Fruit fly (Drosophila melanogaster) whole organism, embryonic: Measurements from ENCODE around the gene ND-39.

Experiments used
- Abd-B ChIP-seq: fragments of 200-800 bp; sonication (Bioruptor generic); optimal IDR thresholded peaks from 2 replicates; lab custom pipeline; 2018; ENCODE audit warnings: missing biosample characterization, mild to moderate bottlenecking, missing genetic modification characterization, moderate library complexity
- B-H2 ChIP-seq: fragments of 200-800 bp; sonication (Bioruptor generic); optimal IDR thresholded peaks from 2 replicates; lab custom pipeline; 2018; ENCODE audit warnings: missing biosample characterization, mild to moderate bottlenecking, missing genetic modification characterization
- BtbVII ChIP-seq: fragments of 200-800 bp; sonication (Bioruptor generic); optimal IDR thresholded peaks from 3 replicates; lab custom pipeline; 2017; ENCODE audit warnings: missing biosample characterization, mild to moderate bottlenecking, missing genetic modification characterization
- CG1024 ChIP-seq: fragments of 200-800 bp; sonication (Bioruptor generic); IDR thresholded peaks from 2 replicates; pipeline ENCODE4 v1.3.6; 2022; ENCODE audit warnings: missing biosample characterization, missing genetic modification characterization
- CG11504 ChIP-seq: fragments of 200-800 bp; sonication (Bioruptor generic); optimal IDR thresholded peaks from 3 replicates; lab custom pipeline; 2019; ENCODE audit warnings: missing biosample characterization, mild to moderate bottlenecking, missing genetic modification characterization, moderate library complexity
- CG12299 ChIP-seq: fragments of 200-800 bp; sonication (Bioruptor generic); optimal IDR thresholded peaks from 2 replicates; lab custom pipeline; 2018; ENCODE audit warnings: missing biosample characterization, mild to moderate bottlenecking, missing genetic modification characterization
- CG12744 ChIP-seq: fragments of 200-800 bp; sonication (Bioruptor generic); optimal IDR thresholded peaks from 2 replicates; lab custom pipeline; 2016; ENCODE audit warnings: missing biosample characterization, missing genetic modification characterization
- CG14710 ChIP-seq: fragments of 200-800 bp; sonication (Bioruptor generic); optimal IDR thresholded peaks from 3 replicates; lab custom pipeline; 2019; ENCODE audit warnings: missing biosample characterization, mild to moderate bottlenecking, missing genetic modification characterization, moderate library complexity
- CG14965 ChIP-seq: fragments of 200-800 bp; sonication (Bioruptor generic); optimal IDR thresholded peaks from 2 replicates; lab custom pipeline; 2016; ENCODE audit warnings: missing biosample characterization, missing genetic modification characterization, borderline replicate concordance
- CG15601 ChIP-seq: fragments of 200-800 bp; sonication (Bioruptor generic); optimal IDR thresholded peaks from 3 replicates; lab custom pipeline; 2019; ENCODE audit warnings: missing biosample characterization, mild to moderate bottlenecking, missing genetic modification characterization, moderate library complexity
- CG16779 ChIP-seq: fragments of 200-800 bp; sonication (Bioruptor generic); IDR thresholded peaks from 2 replicates; pipeline ENCODE4 v1.3.6; 2022; ENCODE audit warnings: missing biosample characterization, missing genetic modification characterization
- CG17829 ChIP-seq: fragments of 200-800 bp; optimal IDR thresholded peaks from 2 replicates; lab custom pipeline; 2019; ENCODE audit warnings: missing biosample characterization, mild to moderate bottlenecking, missing genetic modification characterization, moderate library complexity
- CG2129 ChIP-seq: fragments of 200-800 bp; sonication (Bioruptor generic); IDR thresholded peaks from 2 replicates; pipeline ENCODE4 v1.3.6; 2022; ENCODE audit warnings: missing biosample characterization, missing genetic modification characterization; ENCODE audit not compliant: partially characterized antibody
- CG32772 ChIP-seq: fragments of 200-800 bp; sonication (Bioruptor generic); IDR thresholded peaks from 2 replicates; pipeline ENCODE4 v1.3.6; 2022; ENCODE audit warnings: missing biosample characterization, missing genetic modification characterization
- CG4730 ChIP-seq: fragments of 200-800 bp; sonication (Bioruptor generic); IDR thresholded peaks from 2 replicates; pipeline ENCODE4 v1.3.6; 2022; ENCODE audit warnings: missing biosample characterization, missing genetic modification characterization
- CG6689 ChIP-seq: fragments of 200-800 bp; sonication (Bioruptor generic); IDR thresholded peaks from 2 replicates; pipeline ENCODE4 v1.3.6; 2022; ENCODE audit warnings: missing biosample characterization, missing genetic modification characterization
- CG6854 ChIP-seq: fragments of 200-800 bp; sonication (Bioruptor generic); optimal IDR thresholded peaks from 3 replicates; lab custom pipeline; 2017; ENCODE audit warnings: missing biosample characterization, mild to moderate bottlenecking, missing genetic modification characterization
- CG7271 ChIP-seq: fragments of 200-800 bp; sonication (Bioruptor generic); optimal IDR thresholded peaks from 2 replicates; lab custom pipeline; 2018; ENCODE audit warnings: missing biosample characterization, mild to moderate bottlenecking, missing genetic modification characterization, moderate library complexity
- CG7745 ChIP-seq: fragments of 200-800 bp; sonication (Bioruptor generic); optimal IDR thresholded peaks from 2 replicates; lab custom pipeline; 2018; ENCODE audit warnings: missing biosample characterization, mild to moderate bottlenecking, missing genetic modification characterization, moderate library complexity
- CG7839 ChIP-seq: fragments of 200-800 bp; sonication (Bioruptor generic); optimal IDR thresholded peaks from 3 replicates; lab custom pipeline; 2018; ENCODE audit warnings: missing biosample characterization, mild to moderate bottlenecking, missing genetic modification characterization, moderate library complexity
- Dip2 ChIP-seq: fragments of 200-800 bp; sonication (Bioruptor generic); IDR thresholded peaks from 2 replicates; pipeline ENCODE4 v1.3.6; 2022; ENCODE audit warnings: missing biosample characterization, missing genetic modification characterization
- Gug ChIP-seq: fragments of 200-800 bp; sonication (Bioruptor generic); IDR thresholded peaks from 4 replicates; pipeline ENCODE4 v1.3.6; 2022; ENCODE audit warnings: missing biosample characterization, missing genetic modification characterization
- Hey ChIP-seq: fragments of 200-800 bp; sonication (Bioruptor generic); optimal IDR thresholded peaks from 3 replicates; lab custom pipeline; 2018; ENCODE audit warnings: missing biosample characterization, mild to moderate bottlenecking, missing genetic modification characterization
- MBD-R2 ChIP-seq: fragments of 200-800 bp; sonication (Bioruptor generic); IDR thresholded peaks from 2 replicates; pipeline ENCODE4 v1.3.6; 2022; ENCODE audit warnings: missing biosample characterization, missing genetic modification characterization
- Oaz ChIP-seq: fragments of 200-800 bp; sonication (Bioruptor generic); IDR thresholded peaks from 2 replicates; pipeline ENCODE4 v1.3.6; 2022; ENCODE audit warnings: missing biosample characterization, missing genetic modification characterization
- Vsx1 ChIP-seq: fragments of 200-800 bp; sonication (Bioruptor generic); optimal IDR thresholded peaks from 2 replicates; lab custom pipeline; 2017; ENCODE audit warnings: missing biosample characterization, mild to moderate bottlenecking, missing genetic modification characterization, missing genetic modification reagents
- ac ChIP-seq: fragments of 200-800 bp; sonication (Bioruptor generic); optimal IDR thresholded peaks from 3 replicates; lab custom pipeline; 2017; ENCODE audit warnings: missing biosample characterization, mild to moderate bottlenecking, missing genetic modification characterization
- ara ChIP-seq: fragments of 200-800 bp; sonication (Bioruptor generic); IDR thresholded peaks from 2 replicates; pipeline ENCODE4 v1.3.6; 2022; ENCODE audit warnings: missing biosample characterization, missing genetic modification characterization
- ato ChIP-seq: fragments of 200-800 bp; sonication (Bioruptor generic); IDR thresholded peaks from 2 replicates; pipeline ENCODE4 v1.3.6; 2022; ENCODE audit warnings: missing biosample characterization, missing genetic modification characterization; ENCODE audit not compliant: partially characterized antibody
- chif ChIP-seq, 2 experiments: fragments of 200-800 bp; sonication (Bioruptor generic); optimal IDR thresholded peaks; 3 replicates each; lab custom pipeline; 2016; ENCODE audit warnings: missing biosample characterization in 2 of 2, missing genetic modification characterization in 2 of 2
- chinmo ChIP-seq: fragments of 200-800 bp; sonication (Bioruptor generic); IDR thresholded peaks from 4 replicates; pipeline ENCODE4 v1.3.6; 2022; ENCODE audit warnings: missing biosample characterization, missing genetic modification characterization; ENCODE audit not compliant: partially characterized antibody
- chm ChIP-seq: fragments of 200-800 bp; sonication (Bioruptor generic); IDR thresholded peaks from 2 replicates; pipeline ENCODE4 v1.3.6; 2022; ENCODE audit warnings: missing biosample characterization, missing genetic modification characterization
- corto ChIP-seq: fragments of 200-800 bp; sonication (Bioruptor generic); optimal IDR thresholded peaks from 2 replicates; lab custom pipeline; 2016; ENCODE audit warnings: missing biosample characterization, mild to moderate bottlenecking, missing genetic modification characterization, moderate library complexity
- danr ChIP-seq: fragments of 200-800 bp; sonication (Bioruptor generic); IDR thresholded peaks from 2 replicates; pipeline ENCODE4 v1.3.6; 2022; ENCODE audit warnings: missing biosample characterization, missing genetic modification characterization
- dysf ChIP-seq: fragments of 200-800 bp; sonication (Bioruptor generic); IDR thresholded peaks from 3 replicates; pipeline ENCODE4 v1.3.6; 2022; ENCODE audit warnings: missing biosample characterization, missing genetic modification characterization
- ems ChIP-seq: fragments of 200-800 bp; sonication (Bioruptor generic); optimal IDR thresholded peaks from 3 replicates; lab custom pipeline; 2016; ENCODE audit warnings: missing biosample characterization, missing genetic modification characterization
- gcm2 ChIP-seq: fragments of 200-800 bp; sonication (Bioruptor generic); optimal IDR thresholded peaks from 2 replicates; lab custom pipeline; 2016; ENCODE audit warnings: missing biosample characterization, missing genetic modification characterization
- gfzf ChIP-seq: fragments of 200-800 bp; sonication (Bioruptor generic); optimal IDR thresholded peaks from 2 replicates; lab custom pipeline; 2016; ENCODE audit warnings: missing biosample characterization, mild to moderate bottlenecking, missing genetic modification characterization, moderate library complexity
- jumu ChIP-seq: fragments of 200-800 bp; sonication (Bioruptor generic); optimal IDR thresholded peaks from 3 replicates; lab custom pipeline; 2016; ENCODE audit warnings: missing biosample characterization, missing genetic modification characterization
- kay ChIP-seq: fragments of 200-800 bp; sonication (Bioruptor generic); optimal IDR thresholded peaks from 2 replicates; lab custom pipeline; 2016; ENCODE audit warnings: missing biosample characterization, missing genetic modification characterization
- kni ChIP-seq: fragments of 200-800 bp; sonication (Bioruptor generic); optimal IDR thresholded peaks from 3 replicates; lab custom pipeline; 2017; ENCODE audit warnings: mild to moderate bottlenecking, missing biosample characterization, missing genetic modification reagents, missing genetic modification characterization
- knrl ChIP-seq: fragments of 200-800 bp; sonication (Bioruptor generic); IDR thresholded peaks from 3 replicates; pipeline ENCODE4 v1.3.6; 2022; ENCODE audit warnings: missing biosample characterization, missing genetic modification characterization; ENCODE audit not compliant: partially characterized antibody
- lov ChIP-seq, 2 experiments: fragments of 200-800 bp in 1 of 2; fragments of >200 bp in 1 of 2; sonication (Bioruptor generic) in 1 of 2; IDR thresholded peaks in 1 of 2; optimal IDR thresholded peaks in 1 of 2; 2 replicates in 1 of 2; 3 replicates in 1 of 2; pipeline versions ENCODE4 v1.3.6 to Lab custom; 2017 to 2022; ENCODE audit warnings: missing biosample characterization in 1 of 2, missing genetic modification characterization in 1 of 2
- pfk ChIP-seq: fragments of 200-800 bp; sonication (Bioruptor generic); optimal IDR thresholded peaks from 2 replicates; lab custom pipeline; 2018; ENCODE audit warnings: missing biosample characterization, mild to moderate bottlenecking, missing genetic modification characterization, moderate library complexity
- row ChIP-seq: fragments of 200-800 bp; sonication (Bioruptor generic); IDR thresholded peaks from 3 replicates; pipeline ENCODE4 v1.3.6; 2022; ENCODE audit warnings: missing biosample characterization, missing genetic modification characterization
- sqz ChIP-seq: fragments of 200-800 bp; sonication (Bioruptor generic); optimal IDR thresholded peaks from 3 replicates; lab custom pipeline; 2018; ENCODE audit warnings: missing biosample characterization, mild to moderate bottlenecking, missing genetic modification characterization
- tap ChIP-seq: fragments of 200-800 bp; optimal IDR thresholded peaks from 3 replicates; lab custom pipeline; 2019; ENCODE audit warnings: missing biosample characterization, mild to moderate bottlenecking, missing genetic modification characterization, moderate library complexity
- tna ChIP-seq: fragments of 200-800 bp; sonication (Bioruptor generic); IDR thresholded peaks from 2 replicates; pipeline ENCODE4 v1.3.6; 2022; ENCODE audit warnings: missing biosample characterization, missing genetic modification characterization; ENCODE audit not compliant: partially characterized antibody
- toy ChIP-seq: fragments of 200-800 bp; sonication (Bioruptor generic); IDR thresholded peaks from 2 replicates; pipeline ENCODE4 v1.3.6; 2022; ENCODE audit warnings: missing biosample characterization, missing genetic modification characterization

ND-39 gene

DNA sequence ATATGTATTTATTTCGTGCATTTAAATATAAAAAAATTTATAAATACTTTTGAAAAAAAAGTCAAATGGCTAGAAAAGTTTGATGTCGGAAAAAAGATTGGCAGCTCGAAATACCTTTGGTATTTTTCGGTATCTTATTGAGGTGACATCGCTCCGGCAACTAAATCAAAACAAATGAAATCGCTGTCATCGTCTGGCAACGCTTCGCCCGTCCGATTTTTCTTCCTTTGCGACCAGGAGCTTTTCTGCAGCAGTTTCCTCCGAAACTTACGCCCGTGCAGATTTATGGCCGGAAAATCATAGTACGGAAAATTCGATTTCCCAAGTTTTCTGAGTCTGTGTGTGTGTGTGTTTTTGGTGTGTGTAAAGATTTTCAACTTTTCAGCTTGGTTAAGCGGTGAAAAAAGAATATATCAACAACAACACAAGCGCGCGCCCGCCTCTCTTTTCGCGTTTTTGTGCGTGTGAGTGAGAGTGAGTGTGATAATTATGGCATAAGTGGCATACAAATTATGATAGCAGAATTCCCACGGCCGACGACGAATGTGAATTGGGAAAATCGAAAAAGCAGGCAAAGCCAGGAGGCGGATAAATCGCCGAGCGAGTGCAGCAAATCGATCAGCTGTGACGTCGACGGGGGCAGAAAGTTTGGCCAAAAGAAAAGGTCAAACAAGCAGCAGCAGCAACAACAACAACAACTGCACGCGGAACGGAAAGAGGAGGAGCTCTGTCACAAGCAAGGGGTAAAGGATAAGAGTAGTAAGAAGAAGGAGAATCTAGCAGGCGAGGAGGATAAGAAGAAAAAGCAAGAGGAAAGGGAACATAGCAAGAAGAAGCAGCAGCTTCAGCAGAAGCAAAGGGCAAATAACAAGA lies 5.5 kb downstream of the ND-39 start, which contains the start of gene CG32425 (continued):
- TF ChIP-seq pfk (GFP tag; lab: Kevin White, UChicago) (no peak), CG14710 (peak; percentile 28), CG15601 (tag; lab: Kevin White, UChicago) (no peak), Dip2 (GFP tag; lab: Robert Waterston, UW) (no peak), MBD-R2 (peak; percentile 62), kni (GFP tag; lab: Kevin White, UChicago) (no peak), Gug (GFP tag; lab: Robert Waterston, UW) (no peak), B-H2 (no peak), sqz (GFP tag; lab: Kevin White, UChicago) (no peak), tna (no peak), corto (no peak), chif (GFP tag; optimal IDR thresholded peaks at IDR 0.05; lab: Kevin White, UChicago) (no peak), kay (GFP tag; lab: Kevin White, UChicago) (no peak), CG14965 (GFP tag; lab: Kevin White, UChicago) (no peak), ara (GFP tag; lab: Robert Waterston, UW) (no peak), row (peak; percentile 68), CG7745 (tag; lab: Kevin White, UChicago) (no peak), Vsx1 (GFP tag; lab: Kevin White, UChicago) (no peak), BtbVII (GFP tag; lab: Kevin White, UChicago) (no peak), CG17829 (peak; percentile 6), toy (GFP tag; lab: Robert Waterston, UW) (no peak), danr (no peak), CG11504 (tag; lab: Kevin White, UChicago) (peak; percentile 46), ato (GFP tag; lab: Robert Waterston, UW) (no peak), CG1024 (GFP tag; lab: Robert Waterston, UW) (no peak), CG2129 (GFP tag; lab: Robert Waterston, UW) (no peak), CG6854 (GFP tag; lab: Kevin White, UChicago) (no peak), lov (optimal IDR thresholded peaks at IDR 0.05; lab: Kevin White, UChicago) (no peak), lov (GFP tag; IDR thresholded peaks at IDR 0.05; lab: Robert Waterston, UW) (no peak), CG7271 (tag; lab: Kevin White, UChicago) (no peak), CG6689 (GFP tag; lab: Robert Waterston, UW) (no peak), Abd-B (GFP tag; lab: Kevin White, UChicago) (no peak), CG7839 (tag; lab: Kevin White, UChicago) (peak; percentile 18), CG12299 (tag; lab: Kevin White, UChicago) (no peak), gcm2 (GFP tag; lab: Kevin White, UChicago) (no peak), chm (GFP tag; lab: Robert Waterston, UW) (no peak), knrl (GFP tag; lab: Robert Waterston, UW) (no peak), Oaz (GFP tag; lab: Robert Waterston, UW) (no peak), ac (no peak), jumu (GFP tag; lab: Kevin White, UChicago) (no peak), tap (tag; lab: Kevin White, UChicago) (no peak), ems (GFP tag; lab: Kevin White, UChicago) (no peak), CG4730 (GFP tag; lab: Robert Waterston, UW) (no peak), gfzf (peak; percentile 47), chinmo (GFP tag; lab: Robert Waterston, UW) (no peak), Hey (tag; lab: Kevin White, UChicago) (no peak), dysf (no peak), CG12744 (GFP tag; lab: Kevin White, UChicago) (no peak), CG32772 (GFP tag; lab: Robert Waterston, UW) (no peak), CG16779 (no peak)
